Worm (Caenorhabditis elegans) whole organism, young adult: ENCODE measurements around the gene ZK1290.7.

ENCODE experiments used
- B0019.2 ChIP-seq: fragments of 200-800 bp; sonication (Bioruptor generic); conservative IDR thresholded peaks from 2 replicates; pipeline ENCODE4 v1.3.6; 2022; ENCODE audit warnings: missing genetic modification reagents, missing genetic modification characterization, missing compliant biosample characterization
- C06A6.2 ChIP-seq: fragments of 200-800 bp; sonication (Bioruptor generic); conservative IDR thresholded peaks from 2 replicates; pipeline ENCODE4 v1.3.6; 2022; ENCODE audit warnings: missing genetic modification characterization, missing compliant biosample characterization
- F22D6.2 ChIP-seq: sonication (generic microtip); optimal IDR thresholded peaks from 2 replicates; lab custom pipeline; 2016; ENCODE audit warnings: mild to moderate bottlenecking, missing genetic modification characterization, missing compliant biosample characterization
- F37B4.10 ChIP-seq: fragments of 200-800 bp; sonication (Bioruptor generic); IDR thresholded peaks from 2 replicates; pipeline ENCODE4 v1.3.6; 2022; ENCODE audit warnings: missing genetic modification characterization, missing compliant biosample characterization
- F39B2.1 ChIP-seq: fragments of 200-800 bp; sonication (Bioruptor generic); IDR thresholded peaks from 2 replicates; pipeline ENCODE4 v1.3.6; 2022; ENCODE audit warnings: missing genetic modification reagents, missing genetic modification characterization, missing compliant biosample characterization
- F49E8.2 ChIP-seq: sonication (generic microtip); optimal IDR thresholded peaks from 3 replicates; lab custom pipeline; 2017; ENCODE audit warnings: missing genetic modification characterization, mild to moderate bottlenecking, missing compliant biosample characterization, antibody characterized with exemption, moderate library complexity; ENCODE audit not compliant: insufficient read depth
- F52B5.7 ChIP-seq: sonication (generic microtip); optimal IDR thresholded peaks from 2 replicates; lab custom pipeline; 2016; ENCODE audit warnings: mild to moderate bottlenecking, missing genetic modification characterization, missing compliant biosample characterization
- F55B11.4 ChIP-seq: sonication (generic microtip); optimal IDR thresholded peaks from 2 replicates; lab custom pipeline; 2016; ENCODE audit warnings: missing compliant biosample characterization, missing genetic modification characterization, borderline replicate concordance; ENCODE audit not compliant: insufficient read depth
- F57C9.4 ChIP-seq: sonication (generic microtip); optimal IDR thresholded peaks from 2 replicates; lab custom pipeline; 2017; ENCODE audit warnings: mild to moderate bottlenecking, missing genetic modification characterization, missing compliant biosample characterization
- Y53F4B.3 ChIP-seq: fragments of 200-800 bp; sonication (Bioruptor generic); IDR thresholded peaks from 2 replicates; pipeline ENCODE4 v1.3.6; 2022; ENCODE audit warnings: missing genetic modification reagents, missing genetic modification characterization, missing compliant biosample characterization
- Y79H2A.3 ChIP-seq: fragments of 200-800 bp; sonication (Bioruptor generic); conservative IDR thresholded peaks from 2 replicates; pipeline ENCODE4 v1.3.6; 2022; ENCODE audit warnings: missing genetic modification reagents, missing genetic modification characterization, missing compliant biosample characterization
- Y95B8A.8 ChIP-seq: fragments of 200-800 bp; sonication (Bioruptor generic); IDR thresholded peaks from 2 replicates; pipeline ENCODE4 v1.3.6; 2022; ENCODE audit warnings: missing genetic modification reagents, missing genetic modification characterization, missing compliant biosample characterization
- akir-1 ChIP-seq: fragments of 200-800 bp; sonication (Bioruptor generic); optimal IDR thresholded peaks from 2 replicates; lab custom pipeline; 2018; ENCODE audit warnings: mild to moderate bottlenecking, missing genetic modification characterization, moderate library complexity, missing compliant biosample characterization
- ama-1 ChIP-seq, 3 experiments: fragments of 150-350 bp in 1 of 3; sonication (generic microtip) in 2 of 3; optimal IDR thresholded peaks; 2 replicates each; lab custom pipeline; 2014 to 2018; ENCODE audit warnings: missing biosample characterization in 2 of 3, missing genetic modification characterization in 2 of 3, missing genetic modification reagents in 2 of 3
- attf-5 ChIP-seq: fragments of 200-800 bp; sonication (Bioruptor generic); optimal IDR thresholded peaks from 2 replicates; lab custom pipeline; 2018; ENCODE audit warnings: mild to moderate bottlenecking, missing genetic modification characterization, missing compliant biosample characterization
- attf-6 ChIP-seq: fragments of 200-800 bp; sonication (Bioruptor generic); IDR thresholded peaks from 2 replicates; pipeline ENCODE4 v1.3.6; 2022; ENCODE audit warnings: missing genetic modification reagents, missing genetic modification characterization, missing compliant biosample characterization
- bed-1 ChIP-seq: fragments of 200-800 bp; sonication (Bioruptor generic); IDR thresholded peaks from 2 replicates; pipeline ENCODE4 v1.3.6; 2022; ENCODE audit warnings: missing genetic modification reagents, missing genetic modification characterization, missing compliant biosample characterization
- cebp-2 ChIP-seq: fragments of 200-800 bp; sonication (Bioruptor generic); IDR thresholded peaks from 2 replicates; pipeline ENCODE4 v1.3.6; 2022; ENCODE audit warnings: missing genetic modification characterization, missing compliant biosample characterization
- ceh-40 ChIP-seq: fragments of 200-800 bp; sonication (Bioruptor generic); IDR thresholded peaks from 2 replicates; pipeline ENCODE4 v1.3.6; 2022; ENCODE audit warnings: missing genetic modification characterization, missing compliant biosample characterization
- ceh-91 ChIP-seq: fragments of 200-800 bp; sonication (Bioruptor generic); IDR thresholded peaks from 2 replicates; pipeline ENCODE4 v1.3.6; 2022; ENCODE audit warnings: missing genetic modification reagents, missing genetic modification characterization, missing compliant biosample characterization
- die-1 ChIP-seq: sonication (generic microtip); optimal IDR thresholded peaks from 2 replicates; lab custom pipeline; 2016; ENCODE audit warnings: missing genotype, mild to moderate bottlenecking, missing genetic modification characterization, missing compliant biosample characterization
- dox-1 ChIP-seq: fragments of 200-800 bp; sonication (Bioruptor generic); IDR thresholded peaks from 2 replicates; pipeline ENCODE4 v1.3.6; 2022; ENCODE audit warnings: missing genetic modification reagents, missing genetic modification characterization, missing compliant biosample characterization
- dpff-1 ChIP-seq: sonication (generic microtip); optimal IDR thresholded peaks from 2 replicates; lab custom pipeline; 2017; ENCODE audit warnings: mild to moderate bottlenecking, missing genetic modification characterization, missing compliant biosample characterization
- gei-17 ChIP-seq: fragments of 200-800 bp; sonication (Bioruptor generic); optimal IDR thresholded peaks from 2 replicates; lab custom pipeline; 2018; ENCODE audit warnings: mild to moderate bottlenecking, missing genetic modification characterization, missing compliant biosample characterization
- him-1 ChIP-seq: sonication (generic microtip); optimal IDR thresholded peaks from 2 replicates; lab custom pipeline; 2016; ENCODE audit warnings: missing genotype, missing genetic modification reagents, missing genetic modification characterization, missing compliant biosample characterization
- hlh-12 ChIP-seq: sonication (generic microtip); optimal IDR thresholded peaks from 2 replicates; lab custom pipeline; 2016; ENCODE audit warnings: missing genetic modification characterization, missing compliant biosample characterization
- let-607 ChIP-seq, 2 experiments: fragments of 200-800 bp in 1 of 2; sonication (Bioruptor generic) in 1 of 2; sonication (generic microtip) in 1 of 2; optimal IDR thresholded peaks; 2 replicates each; lab custom pipeline; 2016 to 2018; ENCODE audit warnings: mild to moderate bottlenecking in 2 of 2, missing compliant biosample characterization in 2 of 2, missing genetic modification characterization in 2 of 2, moderate library complexity in 2 of 2, missing genotype in 1 of 2
- lin-26 ChIP-seq: fragments of 200-800 bp; sonication (Bioruptor generic); IDR thresholded peaks from 2 replicates; pipeline ENCODE4 v1.3.6; 2022; ENCODE audit warnings: missing genetic modification reagents, missing genetic modification characterization, missing compliant biosample characterization
- lin-35 ChIP-seq, 3 experiments: fragments of 150-350 bp in 2 of 3; sonication (generic microtip) in 1 of 3; optimal IDR thresholded peaks; 2 replicates each; lab custom pipeline; 2014 to 2018; ENCODE audit warnings: missing biosample characterization in 3 of 3, missing genetic modification characterization in 3 of 3, missing genetic modification reagents in 3 of 3
- lsl-1 ChIP-seq: fragments of 200-800 bp; sonication (Bioruptor generic); optimal IDR thresholded peaks from 2 replicates; lab custom pipeline; 2018; ENCODE audit warnings: mild to moderate bottlenecking, missing genetic modification characterization, moderate library complexity, missing compliant biosample characterization
- madf-3 ChIP-seq: fragments of 200-800 bp; sonication (Bioruptor generic); IDR thresholded peaks from 2 replicates; pipeline ENCODE4 v1.3.6; 2022; ENCODE audit warnings: missing genetic modification reagents, missing genetic modification characterization, missing compliant biosample characterization
- mel-28 ChIP-seq: sonication (generic microtip); optimal IDR thresholded peaks from 2 replicates; lab custom pipeline; 2016; ENCODE audit warnings: borderline replicate concordance, mild to moderate bottlenecking, missing genetic modification characterization, missing compliant biosample characterization
- mes-4 ChIP-seq: sonication (generic microtip); optimal IDR thresholded peaks from 2 replicates; lab custom pipeline; 2016; ENCODE audit warnings: missing genotype, missing genetic modification characterization, missing compliant biosample characterization
- pbrm-1 ChIP-seq: fragments of 200-800 bp; sonication (Bioruptor generic); IDR thresholded peaks from 2 replicates; pipeline ENCODE4 v1.3.6; 2022; ENCODE audit warnings: missing genetic modification reagents, missing genetic modification characterization, missing compliant biosample characterization
- rcor-1 ChIP-seq: fragments of 200-800 bp; sonication (Bioruptor generic); IDR thresholded peaks from 2 replicates; pipeline ENCODE4 v1.3.6; 2022; ENCODE audit warnings: missing genetic modification reagents, missing genetic modification characterization, missing compliant biosample characterization
- repo-1 ChIP-seq: sonication (generic microtip); optimal IDR thresholded peaks from 2 replicates; lab custom pipeline; 2017; ENCODE audit warnings: mild to moderate bottlenecking, missing genetic modification characterization, missing compliant biosample characterization
- snpc-1.1 ChIP-seq: sonication (generic microtip); optimal IDR thresholded peaks from 2 replicates; lab custom pipeline; 2017; ENCODE audit warnings: missing genetic modification characterization, mild to moderate bottlenecking, missing compliant biosample characterization, antibody characterized with exemption, moderate library complexity, missing genotype, missing genetic modification reagents; ENCODE audit not compliant: insufficient read depth
- snpc-3.4 ChIP-seq: sonication (generic microtip); optimal IDR thresholded peaks from 2 replicates; lab custom pipeline; 2017; ENCODE audit warnings: missing genetic modification characterization, mild to moderate bottlenecking, missing compliant biosample characterization, antibody characterized with exemption, moderate library complexity, missing genotype, missing genetic modification reagents
- somi-1 ChIP-seq: fragments of 200-800 bp; sonication (Bioruptor generic); optimal IDR thresholded peaks from 2 replicates; lab custom pipeline; 2018; ENCODE audit warnings: mild to moderate bottlenecking, missing genetic modification characterization, missing compliant biosample characterization
- tbx-9 ChIP-seq: sonication (generic microtip); optimal IDR thresholded peaks from 2 replicates; lab custom pipeline; 2016; ENCODE audit warnings: borderline replicate concordance, missing genetic modification characterization, inconsistent platforms, missing compliant biosample characterization
- unc-130 ChIP-seq: sonication (generic microtip); optimal IDR thresholded peaks from 2 replicates; lab custom pipeline; 2016; ENCODE audit warnings: missing genetic modification reagents, missing genetic modification characterization, missing compliant biosample characterization
- xnd-1 ChIP-seq: sonication (generic microtip); optimal IDR thresholded peaks from 2 replicates; lab custom pipeline; 2016; ENCODE audit warnings: missing genotype, missing genetic modification reagents, missing genetic modification characterization, missing compliant biosample characterization
- zfh-2 ChIP-seq: fragments of 200-800 bp; sonication (Bioruptor generic); conservative IDR thresholded peaks from 2 replicates; pipeline ENCODE4 v1.3.6; 2022; ENCODE audit warnings: missing genetic modification reagents, missing genetic modification characterization, missing compliant biosample characterization
- ztf-25 ChIP-seq: fragments of 200-800 bp; sonication (Bioruptor generic); IDR thresholded peaks from 2 replicates; pipeline ENCODE4 v1.3.6; 2022; ENCODE audit warnings: missing genetic modification reagents, missing genetic modification characterization, missing compliant biosample characterization
- ztf-28 ChIP-seq: fragments of 200-800 bp; sonication (Bioruptor generic); IDR thresholded peaks from 2 replicates; pipeline ENCODE4 v1.3.6; 2022; ENCODE audit warnings: missing genetic modification reagents, missing genetic modification characterization, missing compliant biosample characterization
- ztf-3 ChIP-seq: fragments of 200-800 bp; sonication (Bioruptor generic); optimal IDR thresholded peaks from 2 replicates; lab custom pipeline; 2018; ENCODE audit warnings: mild to moderate bottlenecking, missing genetic modification characterization, missing compliant biosample characterization

Gene ZK1290.7

ce11 chrII:7478487-7479234 is 46.7 kb downstream of the ZK1290.7 start, which contains the start of the genes aka-1 and ubc-6 (continued):
- peak; percentile 70; the same call in 1 of the 2 replicates for TF ChIP-seq bed-1 (GFP tag; lab: Robert Waterston, UW)
- TF ChIP-seq F57C9.4 (tag; lab: Kevin White, UChicago): no peak
- TF ChIP-seq pbrm-1 (GFP tag; lab: Robert Waterston, UW): peak; percentile 97
- TF ChIP-seq dpff-1 (tag; lab: Kevin White, UChicago): no peak
- peak; percentile 97 for TF ChIP-seq B0019.2
- TF ChIP-seq zfh-2 (GFP tag; lab: Robert Waterston, UW): peak; percentile 95
- TF ChIP-seq tbx-9 (tag; lab: Kevin White, UChicago): no peak
- peak; percentile 69 to 83 for TF ChIP-seq let-607 (tag; optimal IDR thresholded peaks at IDR 0.05; lab: Kevin White, UChicago)
- peak in 1 of 3 experiments; percentile 70 for TF ChIP-seq lin-35 (GFP tag; optimal IDR thresholded peaks at IDR 0.05; lab: Kevin White, UChicago)
- TF ChIP-seq gei-17 (GFP tag; lab: Kevin White, UChicago): peak; percentile 66
- TF ChIP-seq somi-1 (GFP tag; lab: Kevin White, UChicago): peak; percentile 48
- no peak for TF ChIP-seq mel-28 (tag; lab: Kevin White, UChicago)
- TF ChIP-seq ceh-91 (GFP tag; lab: Robert Waterston, UW): peak; percentile 93
- TF ChIP-seq F55B11.4 (tag; lab: Kevin White, UChicago): no peak
- TF ChIP-seq rcor-1 (GFP tag; lab: Robert Waterston, UW): peak; percentile 93
- TF ChIP-seq ztf-25 (GFP tag; lab: Robert Waterston, UW): peak; percentile 97
- TF ChIP-seq xnd-1 (tag; lab: Kevin White, UChicago): peak; percentile 21
- TF ChIP-seq attf-5 (GFP tag; lab: Kevin White, UChicago): peak; percentile 96
- TF ChIP-seq mes-4 (tag; lab: Kevin White, UChicago): no peak
- peak; percentile 98 for TF ChIP-seq dox-1 (GFP tag; lab: Robert Waterston, UW)
- peak; percentile 97 for TF ChIP-seq C06A6.2 (GFP tag; lab: Robert Waterston, UW)
- peak; percentile 92 for TF ChIP-seq ztf-28
- TF ChIP-seq ztf-3: peak; percentile 51
- peak; percentile 94 for TF ChIP-seq Y95B8A.8 (GFP tag; lab: Robert Waterston, UW)
- no peak for TF ChIP-seq ama-1 (optimal IDR thresholded peaks at IDR 0.05; lab: Kevin White, UChicago)
- no peak for TF ChIP-seq ama-1 (GFP tag; optimal IDR thresholded peaks at IDR 0.05; lab: Kevin White, UChicago)
- TF ChIP-seq madf-3: peak; percentile 87
- peak; percentile 95 for TF ChIP-seq Y79H2A.3 (GFP tag; lab: Robert Waterston, UW)
- TF ChIP-seq lin-26 (GFP tag; lab: Robert Waterston, UW): peak; percentile 94
- TF ChIP-seq F52B5.7 (tag; lab: Kevin White, UChicago): peak; percentile 54
- TF ChIP-seq cebp-2 (GFP tag; lab: Robert Waterston, UW): peak; percentile 78; the same call in 1 of the 2 replicates
- TF ChIP-seq repo-1 (tag; lab: Kevin White, UChicago): peak; percentile 22
- no peak for TF ChIP-seq hlh-12
- TF ChIP-seq attf-6 (GFP tag; lab: Robert Waterston, UW): peak; percentile 76
- peak; percentile 65 for TF ChIP-seq Y53F4B.3
- peak; percentile 75; the same call in 1 of the 2 replicates for TF ChIP-seq ceh-40
- peak; percentile 56 for TF ChIP-seq akir-1 (GFP tag; lab: Kevin White, UChicago)
- TF ChIP-seq lsl-1: peak; percentile 81
- TF ChIP-seq snpc-1.1: peak; percentile 35
- TF ChIP-seq unc-130: peak; percentile 83
- peak; percentile 74 for TF ChIP-seq F49E8.2 (tag; lab: Kevin White, UChicago)
- TF ChIP-seq F37B4.10 (GFP tag; lab: Robert Waterston, UW): 0 out of 2 replicates have a peak, but pooled peaks have one; percentile 85
- peak; percentile 33 for TF ChIP-seq die-1 (tag; lab: Kevin White, UChicago)
- peak; percentile 47 for TF ChIP-seq snpc-3.4
- TF ChIP-seq F22D6.2: peak; percentile 39
- TF ChIP-seq F39B2.1 (GFP tag; lab: Robert Waterston, UW): no peak
- TF ChIP-seq him-1 (tag; lab: Kevin White, UChicago): peak; percentile 6
